Fruit fly (Drosophila melanogaster): ENCODE data around the gene Daao2.

- TF ChIP-seq EcR (GFP tag; optimal IDR thresholded peaks at IDR 0.05) (no peak), CG8159 (tag; optimal IDR thresholded peaks at IDR 0.05) (no peak), CG14655 (GFP tag; optimal IDR thresholded peaks at IDR 0.05) (no peak), Snoo (tag; optimal IDR thresholded peaks at IDR 0.05) (no peak), gl (tag; optimal IDR thresholded peaks at IDR 0.05) (no peak), CG15710 (tag; optimal IDR thresholded peaks at IDR 0.05) (no peak)
These were observed 33.3 kb downstream of the Daao2 start for dm6 chr2L:6836114-6836513.

All from whole organism, pupa.